Worm (Caenorhabditis elegans) whole organism, L4/young adult: Measurements from ENCODE around the gene T19C4.1.

Experiments
- W03F9.2 ChIP-seq: fragments of 150-350 bp; optimal IDR thresholded peaks from 2 replicates; lab custom pipeline; 2014; ENCODE audit warnings: missing biosample characterization, missing genetic modification characterization
- him-1 ChIP-seq: sonication (generic microtip); optimal IDR thresholded peaks from 2 replicates; lab custom pipeline; 2016; ENCODE audit warnings: missing genotype, missing genetic modification reagents, missing genetic modification characterization, missing compliant biosample characterization

- TF ChIP-seq him-1 (tag; lab: Kevin White, UChicago) (no peak), W03F9.2 (no peak)
These were observed 35.9 kb upstream of the T19C4.1 start, which contains the start of gene math-33 for ce11 chrV:11113607-11114006.
